Fruit fly (Drosophila melanogaster) whole organism, adult: ENCODE measurements around the gene Rlb1.

Source experiments
- CG11617 ChIP-seq: fragments of 200-800 bp; sonication (Bioruptor generic); optimal IDR thresholded peaks from 2 replicates; lab custom pipeline; 2017; ENCODE audit warnings: mild to moderate bottlenecking, missing biosample characterization, missing genetic modification reagents, missing genetic modification characterization
- CG12768 ChIP-seq: fragments of 200-800 bp; sonication (Bioruptor generic); optimal IDR thresholded peaks from 2 replicates; lab custom pipeline; 2017; ENCODE audit warnings: missing biosample characterization, missing genetic modification characterization, mild to moderate bottlenecking, moderate library complexity, missing genetic modification reagents
- CG14711 ChIP-seq: fragments of 200-800 bp; sonication (Bioruptor generic); optimal IDR thresholded peaks from 2 replicates; lab custom pipeline; 2018; ENCODE audit warnings: missing biosample characterization, mild to moderate bottlenecking, missing genetic modification characterization, moderate library complexity
- CG1620 ChIP-seq: fragments of 200-800 bp; sonication (Bioruptor generic); optimal IDR thresholded peaks from 2 replicates; lab custom pipeline; 2016; ENCODE audit warnings: missing biosample characterization, missing genetic modification characterization
- CG33017 ChIP-seq: fragments of 200-800 bp; sonication (Bioruptor generic); optimal IDR thresholded peaks from 2 replicates; lab custom pipeline; 2018; ENCODE audit warnings: missing biosample characterization, mild to moderate bottlenecking, missing genetic modification characterization, moderate library complexity
- CG5204 ChIP-seq: fragments of 200-800 bp; sonication (Bioruptor generic); optimal IDR thresholded peaks from 2 replicates; lab custom pipeline; 2016; ENCODE audit warnings: missing biosample characterization, missing genetic modification characterization
- CG7045 ChIP-seq: fragments of 200-800 bp; sonication (Bioruptor generic); optimal IDR thresholded peaks from 2 replicates; lab custom pipeline; 2017; ENCODE audit warnings: missing biosample characterization, mild to moderate bottlenecking, missing genetic modification characterization
- CG7101 ChIP-seq: fragments of 200-800 bp; sonication (Bioruptor generic); optimal IDR thresholded peaks from 2 replicates; lab custom pipeline; 2018; ENCODE audit warnings: missing biosample characterization, mild to moderate bottlenecking, missing genetic modification characterization, moderate library complexity
- Clk ChIP-seq: fragments of 200-800 bp; sonication (Bioruptor generic); optimal IDR thresholded peaks from 2 replicates; lab custom pipeline; 2017; ENCODE audit warnings: missing biosample characterization, missing genetic modification characterization
- Crg-1 ChIP-seq: fragments of 200-800 bp; sonication (Bioruptor generic); optimal IDR thresholded peaks from 2 replicates; lab custom pipeline; 2016; ENCODE audit warnings: missing biosample characterization, missing genetic modification characterization
- Hr96 ChIP-seq: fragments of 200-800 bp; sonication (Bioruptor generic); optimal IDR thresholded peaks from 2 replicates; lab custom pipeline; 2016; ENCODE audit warnings: missing biosample characterization, missing genetic modification characterization
- Mnt ChIP-seq: fragments of 200-800 bp; sonication (Bioruptor generic); optimal IDR thresholded peaks from 2 replicates; lab custom pipeline; 2016; ENCODE audit warnings: missing biosample characterization, mild to moderate bottlenecking, missing genetic modification characterization
- bab1 ChIP-seq: fragments of 200-800 bp; sonication (Bioruptor generic); optimal IDR thresholded peaks from 3 replicates; lab custom pipeline; 2019; ENCODE audit warnings: missing biosample characterization, mild to moderate bottlenecking, missing genetic modification characterization, moderate library complexity
- cic ChIP-seq: fragments of 200-800 bp; sonication (Bioruptor generic); optimal IDR thresholded peaks from 2 replicates; lab custom pipeline; 2017; ENCODE audit warnings: missing biosample characterization, mild to moderate bottlenecking, missing genetic modification characterization, moderate library complexity
- cnc ChIP-seq, 2 experiments: fragments of >200 bp; optimal IDR thresholded peaks; 2 replicates each; lab custom pipeline; 2017
- kay ChIP-seq: fragments of 200-800 bp; sonication (Bioruptor generic); peaks from one replicate; lab custom pipeline; 2016; ENCODE audit warnings: missing biosample characterization, missing genetic modification characterization, borderline replicate concordance
- ovo ChIP-seq: fragments of 200-800 bp; sonication (Bioruptor generic); optimal IDR thresholded peaks from 2 replicates; lab custom pipeline; 2016; ENCODE audit warnings: missing biosample characterization, missing genetic modification characterization
- pad ChIP-seq: fragments of 200-800 bp; sonication (Bioruptor generic); optimal IDR thresholded peaks from 3 replicates; lab custom pipeline; 2017; ENCODE audit warnings: missing biosample characterization, missing genetic modification characterization, mild to moderate bottlenecking, moderate library complexity, missing genetic modification reagents
- tj ChIP-seq: fragments of 200-800 bp; sonication (Bioruptor generic); optimal IDR thresholded peaks from 3 replicates; lab custom pipeline; 2017; ENCODE audit warnings: missing biosample characterization, mild to moderate bottlenecking, missing genetic modification characterization, moderate library complexity
- toe ChIP-seq: fragments of 200-800 bp; sonication (Bioruptor generic); optimal IDR thresholded peaks from 2 replicates; lab custom pipeline; 2016; ENCODE audit warnings: missing biosample characterization, missing genetic modification characterization

Rlb1 gene

DNA sequence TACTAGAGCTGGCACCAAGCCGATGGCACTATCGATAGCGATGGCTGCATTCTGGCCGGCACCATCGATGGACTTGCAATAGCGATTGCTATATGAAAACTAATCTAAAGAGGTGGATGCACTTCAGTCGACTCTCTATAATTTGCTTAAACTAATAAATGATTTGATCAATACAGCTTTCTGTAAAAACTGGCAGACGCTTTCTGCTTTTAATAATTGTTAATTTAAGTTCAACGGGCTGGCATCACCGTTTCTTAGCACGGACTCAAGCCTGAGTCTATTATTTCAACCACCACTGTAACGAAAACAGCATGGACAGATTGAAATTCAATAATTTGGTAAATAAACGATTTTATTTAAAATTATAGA, at the start of gene Rlb1, which contains the start of gene Ras85D:
Gene Rlb1 (plus strand): TSS at position 276 of the 369 bp plus-strand sequence.
Gene Ras85D (minus strand): TSS at position 16 of the 369 bp plus-strand sequence.
- TF ChIP-seq CG33017 (tag; lab: Kevin White, UChicago) (peak; percentile 49), CG7101 (tag; lab: Kevin White, UChicago) (peak; percentile 79), Mnt (GFP tag; lab: Kevin White, UChicago) (peak; percentile 87), cic (GFP tag; lab: Kevin White, UChicago) (no peak), CG11617 (GFP tag; lab: Kevin White, UChicago) (peak; percentile 76), CG12768 (peak; percentile 73), CG5204 (no peak), ovo (GFP tag; lab: Kevin White, UChicago) (peak; percentile 80), bab1 (GFP tag; lab: Kevin White, UChicago) (peak; percentile 65), tj (peak; percentile 46), CG7045 (GFP tag; lab: Kevin White, UChicago) (peak; percentile 76), Hr96 (GFP tag; lab: Kevin White, UChicago) (no peak), cnc (optimal IDR thresholded peaks at IDR 0.05; lab: Kevin White, UChicago) (no peak), Clk (GFP tag; lab: Kevin White, UChicago) (no peak), pad (GFP tag; lab: Kevin White, UChicago) (peak; percentile 67), kay (no peak), Crg-1 (peak; percentile 86), CG1620 (peak; percentile 94), CG14711 (tag; lab: Kevin White, UChicago) (peak; percentile 69), toe (peak; percentile 97)

DNA sequence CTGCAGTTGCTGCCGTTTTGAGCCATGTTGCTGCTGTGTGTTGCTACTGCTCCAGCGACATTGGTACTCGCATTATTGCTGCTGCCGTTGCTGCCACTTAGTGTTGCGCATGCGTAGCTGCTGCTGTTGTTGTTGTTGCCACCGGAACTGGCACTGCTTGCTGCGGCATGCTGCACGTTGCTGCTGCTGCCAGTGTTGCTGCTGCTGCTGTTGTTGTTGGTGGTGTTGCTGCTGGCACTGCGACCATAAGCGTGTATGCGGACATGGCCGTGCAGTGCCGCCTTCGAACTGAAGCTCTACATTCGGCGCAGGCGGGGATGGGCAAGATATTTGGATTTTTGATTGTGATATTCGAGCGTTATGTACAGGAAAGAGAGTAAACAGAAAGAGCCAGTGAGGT, 45.0 kb upstream of the Rlb1 start:
- no peak for TF ChIP-seq Crg-1

- TF ChIP-seq CG14711 (tag; lab: Kevin White, UChicago) = peak; percentile 2
- TF ChIP-seq bab1 (GFP tag; lab: Kevin White, UChicago) = no peak
These were observed 32.7 kb upstream of the Rlb1 start for dm6 chr3R:9480396-9480795.

DNA sequence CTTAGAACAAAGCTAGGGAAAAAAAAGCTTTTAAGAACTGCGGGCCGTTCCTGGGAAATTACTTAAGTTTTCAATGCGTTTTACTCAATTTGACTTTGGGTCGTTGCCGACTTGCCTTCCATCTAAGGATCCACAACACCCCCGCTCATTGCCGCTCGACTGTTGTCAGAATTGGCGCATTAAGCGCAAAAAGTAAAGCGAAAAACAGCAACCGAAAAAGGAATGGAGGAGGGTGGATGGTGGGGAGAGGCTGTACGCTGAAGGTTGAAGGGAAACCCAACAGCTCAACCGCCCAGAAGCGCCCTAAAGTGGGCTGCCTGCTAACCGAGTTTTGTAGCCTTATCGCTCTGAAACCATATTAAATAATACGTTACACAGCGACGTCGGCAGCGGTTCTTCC, 25.6 kb upstream of the Rlb1 start:
- TF ChIP-seq CG14711 (tag; lab: Kevin White, UChicago) = no peak
- TF ChIP-seq cnc (optimal IDR thresholded peaks at IDR 0.05; lab: Kevin White, UChicago) = no peak
- TF ChIP-seq CG1620 = no peak
- TF ChIP-seq pad (GFP tag; lab: Kevin White, UChicago) = no peak
- TF ChIP-seq CG12768 = no peak
- TF ChIP-seq CG7101 (tag; lab: Kevin White, UChicago) = no peak
- TF ChIP-seq Hr96 (GFP tag; lab: Kevin White, UChicago) = no peak
- no peak for TF ChIP-seq cic (GFP tag; lab: Kevin White, UChicago)
- TF ChIP-seq Crg-1 = no peak
- no peak for TF ChIP-seq kay
- no peak for TF ChIP-seq CG11617 (GFP tag; lab: Kevin White, UChicago)
- TF ChIP-seq bab1 (GFP tag; lab: Kevin White, UChicago) = no peak
- TF ChIP-seq Mnt (GFP tag; lab: Kevin White, UChicago) = no peak
- no peak for TF ChIP-seq toe
- TF ChIP-seq CG33017 (tag; lab: Kevin White, UChicago) = no peak
- no peak for TF ChIP-seq CG5204
- TF ChIP-seq Clk (GFP tag; lab: Kevin White, UChicago) = no peak
- no peak for TF ChIP-seq CG7045 (GFP tag; lab: Kevin White, UChicago)
- no peak for TF ChIP-seq tj

- TF ChIP-seq cic (GFP tag; lab: Kevin White, UChicago) (no peak), CG33017 (tag; lab: Kevin White, UChicago) (no peak), cnc (optimal IDR thresholded peaks at IDR 0.05; lab: Kevin White, UChicago) (no peak), kay (no peak), tj (no peak), Hr96 (GFP tag; lab: Kevin White, UChicago) (no peak), Crg-1 (no peak), CG1620 (no peak), Clk (GFP tag; lab: Kevin White, UChicago) (no peak), ovo (GFP tag; lab: Kevin White, UChicago) (no peak), CG7101 (tag; lab: Kevin White, UChicago) (no peak), CG14711 (tag; lab: Kevin White, UChicago) (no peak), pad (GFP tag; lab: Kevin White, UChicago) (no peak), CG7045 (GFP tag; lab: Kevin White, UChicago) (no peak), toe (no peak)
These were observed 25.2 kb upstream of the Rlb1 start for dm6 chr3R:9487961-9488360.

DNA sequence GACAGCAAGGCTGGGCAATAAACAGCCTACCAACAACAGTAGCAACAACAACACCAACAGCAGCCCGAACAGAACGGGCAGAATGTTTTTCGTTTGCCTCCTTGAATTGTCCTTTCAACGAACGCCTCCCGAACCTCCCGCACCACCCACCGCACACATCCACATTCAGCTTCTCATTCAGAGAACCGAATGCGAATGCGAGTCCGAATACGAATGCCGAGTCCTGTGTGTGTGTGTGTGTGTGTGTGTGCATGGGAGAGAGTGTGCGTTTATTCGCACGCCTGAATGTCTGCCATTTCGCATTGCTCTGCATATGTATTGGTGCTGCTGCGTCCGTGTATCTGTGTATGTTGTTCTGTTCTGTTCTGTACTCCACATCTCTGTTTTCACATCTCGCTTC, 24.6 kb upstream of the Rlb1 start:
- TF ChIP-seq CG12768 (no peak), kay (no peak), Hr96 (GFP tag; lab: Kevin White, UChicago) (no peak), cic (GFP tag; lab: Kevin White, UChicago) (no peak), bab1 (GFP tag; lab: Kevin White, UChicago) (no peak), Mnt (GFP tag; lab: Kevin White, UChicago) (no peak), CG7101 (tag; lab: Kevin White, UChicago) (no peak), Crg-1 (no peak), CG11617 (GFP tag; lab: Kevin White, UChicago) (no peak), tj (no peak), ovo (GFP tag; lab: Kevin White, UChicago) (no peak)

DNA sequence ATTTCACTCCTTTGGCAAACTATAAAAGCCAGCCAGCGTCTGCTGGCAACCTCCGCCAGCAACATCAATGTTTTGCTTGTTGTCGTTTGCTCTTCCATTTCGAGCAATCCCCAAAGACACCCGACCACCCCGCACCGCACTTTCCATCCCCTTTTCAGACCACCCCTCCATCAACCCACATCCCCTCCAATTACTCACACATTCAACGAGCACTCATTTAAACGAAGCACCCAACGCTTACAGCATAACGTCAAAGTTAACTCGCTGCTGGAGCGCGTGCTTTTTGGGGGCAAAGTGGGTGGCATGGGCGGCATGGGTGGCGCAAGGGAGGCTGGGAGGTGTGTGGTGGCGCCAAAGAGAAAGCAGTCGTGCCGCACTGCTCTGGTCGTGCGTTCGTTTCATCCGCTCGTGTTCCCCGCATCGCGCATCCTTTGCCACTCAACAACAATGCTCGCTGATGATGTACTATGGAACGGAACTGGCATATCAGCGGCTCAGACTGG, 22.0 kb upstream of the Rlb1 start:
- peak; percentile 13 for TF ChIP-seq cic (GFP tag; lab: Kevin White, UChicago)
- TF ChIP-seq CG33017 (tag; lab: Kevin White, UChicago) = no peak
- no peak for TF ChIP-seq CG7045 (GFP tag; lab: Kevin White, UChicago)
- TF ChIP-seq Mnt (GFP tag; lab: Kevin White, UChicago) = no peak
